Worm (Caenorhabditis elegans) whole organism, L4 larva: ENCODE results near the gene slc-36.2.

ENCODE experiments used
- ceh-28 ChIP-seq: fragments of 150-350 bp; optimal IDR thresholded peaks from 2 replicates; lab custom pipeline; 2014; ENCODE audit warnings: missing biosample characterization, missing genetic modification reagents, missing genetic modification characterization
- daf-16 ChIP-seq, 3 experiments: sonication (generic microtip); optimal IDR thresholded peaks; 2 replicates each; lab custom pipeline; 2016 to 2017; ENCODE audit warnings: missing genetic modification characterization in 3 of 3, missing genetic modification reagents in 3 of 3, mild to moderate bottlenecking in 2 of 3, missing compliant biosample characterization in 2 of 3, missing biosample characterization in 1 of 3, moderate library complexity in 1 of 3
- fkh-10 ChIP-seq: fragments of 150-350 bp; optimal IDR thresholded peaks from 2 replicates; lab custom pipeline; 2014; ENCODE audit warnings: missing biosample characterization, missing genetic modification reagents, missing genetic modification characterization
- mxl-2 ChIP-seq: fragments of 200-800 bp; sonication (Bioruptor generic); conservative IDR thresholded peaks from 2 replicates; pipeline ENCODE4 v1.3.6; 2022; ENCODE audit warnings: missing genetic modification reagents, missing genetic modification characterization, missing compliant biosample characterization
- nhr-25 ChIP-seq: sonication (generic microtip); optimal IDR thresholded peaks from 2 replicates; lab custom pipeline; 2017; ENCODE audit warnings: missing genetic modification characterization, mild to moderate bottlenecking, missing compliant biosample characterization, antibody characterized with exemption, moderate library complexity, borderline replicate concordance; ENCODE audit not compliant: insufficient read depth
- unc-130 ChIP-seq: sonication (generic microtip); optimal IDR thresholded peaks from 2 replicates; lab custom pipeline; 2016; ENCODE audit warnings: missing genetic modification reagents, missing genetic modification characterization, missing compliant biosample characterization
- unc-39 ChIP-seq: sonication (generic microtip); optimal IDR thresholded peaks from 2 replicates; lab custom pipeline; 2017; ENCODE audit warnings: missing biosample characterization, missing genetic modification characterization
- zag-1 ChIP-seq: fragments of 150-350 bp; optimal IDR thresholded peaks from 2 replicates; lab custom pipeline; 2014; ENCODE audit warnings: missing biosample characterization, missing genetic modification characterization

DNA sequence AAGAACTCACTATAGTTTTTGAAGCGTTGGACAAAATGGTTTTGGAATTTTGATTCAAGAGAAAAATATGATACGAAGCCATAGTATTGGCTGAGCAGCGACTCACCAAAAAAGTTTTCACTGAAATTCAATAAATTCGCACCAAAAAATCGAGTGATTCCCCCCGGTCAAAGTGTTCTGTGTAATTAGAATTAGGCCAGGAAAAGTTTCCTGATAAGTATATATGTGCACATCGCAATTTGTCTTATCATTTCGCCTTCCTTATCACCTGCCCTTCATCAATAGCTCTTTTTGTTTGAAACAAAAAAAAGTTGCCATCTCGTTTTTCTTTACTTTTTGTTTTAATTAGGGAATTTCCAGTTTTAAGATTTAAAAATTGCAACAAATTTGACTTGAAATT is 682 bp upstream of the slc-36.2 start:
- TF ChIP-seq unc-130 (GFP tag; lab: Kevin White, UChicago) = no peak
- no peak for TF ChIP-seq mxl-2 (GFP tag; lab: Robert Waterston, UW)
- TF ChIP-seq daf-16 (GFP tag; optimal IDR thresholded peaks at IDR 0.05; lab: Kevin White, UChicago) = no peak
- no peak for TF ChIP-seq daf-16 (tag; optimal IDR thresholded peaks at IDR 0.05; lab: Kevin White, UChicago)
- TF ChIP-seq fkh-10 (GFP tag; lab: Kevin White, UChicago) = no peak
- TF ChIP-seq nhr-25 (tag; lab: Kevin White, UChicago) = no peak
- no peak for TF ChIP-seq ceh-28 (tag; lab: Kevin White, UChicago)
- no peak for TF ChIP-seq zag-1 (tag; lab: Kevin White, UChicago)
- TF ChIP-seq unc-39 = no peak
